Worm (Caenorhabditis elegans): Measurements from ENCODE around the gene nas-22.

DNA sequence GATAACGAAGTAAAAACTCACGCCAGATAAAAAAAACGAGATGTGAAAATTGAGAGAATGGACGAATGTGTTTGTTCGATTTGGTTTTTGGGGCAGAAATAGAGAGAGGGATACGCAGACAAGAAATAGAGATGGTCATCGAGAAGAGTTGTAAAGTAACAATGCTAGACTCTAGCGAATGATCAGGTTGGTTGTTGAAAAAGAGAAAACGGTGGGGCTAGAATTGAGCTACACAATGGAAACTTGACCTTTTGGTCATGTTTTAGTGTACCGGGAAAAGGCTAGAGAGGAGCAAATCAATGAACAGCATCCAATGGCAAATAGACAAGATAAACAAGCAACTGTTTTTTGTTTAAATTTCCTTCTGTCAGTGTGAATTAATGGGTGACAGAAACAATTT, 15.9 kb downstream of the nas-22 start, which contains the start of gene dhs-19:
- TF ChIP-seq cog-1 (tag; optimal IDR thresholded peaks at IDR 0.05) (no peak), T22C8.4 (GFP tag; IDR thresholded peaks at IDR 0.05) (no peak), flt-1 (GFP tag; IDR thresholded peaks at IDR 0.05) (no peak)
